Worm (Caenorhabditis elegans): Measurements from ENCODE around the gene ZK896.4.
"Not testable (repeated sequence)": the region's sequence is repeated elsewhere in the genome, so short reads cannot be mapped to it uniquely, and the experiment has no call there.

The ZK896.4 gene

DNA sequence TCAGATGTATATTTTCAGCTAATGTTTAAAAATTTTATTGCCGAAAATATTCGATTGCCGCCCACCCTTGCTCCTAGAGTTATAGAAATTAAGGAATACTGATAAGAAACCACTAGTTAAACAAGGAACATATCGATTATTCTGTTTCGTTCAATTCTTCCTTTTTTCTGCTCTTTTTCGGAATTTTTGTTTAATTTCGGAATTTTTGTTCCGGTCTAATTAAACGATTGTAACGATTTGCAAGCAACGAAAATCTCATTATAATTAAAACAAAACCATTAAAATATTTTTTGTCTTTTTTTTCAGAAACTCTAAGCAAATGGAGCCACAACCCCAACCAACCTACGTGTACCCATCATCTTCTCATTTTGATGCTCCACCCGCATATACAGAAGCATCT is 9.1 kb upstream of the ZK896.4 start, which contains the start of gene K08D8.1:
TSS of gene K08D8.1 (plus strand) at position 301 of the 400 bp plus-strand sequence.
- TF ChIP-seq dpff-1 (tag; optimal IDR thresholded peaks at IDR 0.05): no peak
- TF ChIP-seq attf-6 (GFP tag; IDR thresholded peaks at IDR 0.05): no peak
- TF ChIP-seq somi-1 (GFP tag; optimal IDR thresholded peaks at IDR 0.05): no peak

DNA sequence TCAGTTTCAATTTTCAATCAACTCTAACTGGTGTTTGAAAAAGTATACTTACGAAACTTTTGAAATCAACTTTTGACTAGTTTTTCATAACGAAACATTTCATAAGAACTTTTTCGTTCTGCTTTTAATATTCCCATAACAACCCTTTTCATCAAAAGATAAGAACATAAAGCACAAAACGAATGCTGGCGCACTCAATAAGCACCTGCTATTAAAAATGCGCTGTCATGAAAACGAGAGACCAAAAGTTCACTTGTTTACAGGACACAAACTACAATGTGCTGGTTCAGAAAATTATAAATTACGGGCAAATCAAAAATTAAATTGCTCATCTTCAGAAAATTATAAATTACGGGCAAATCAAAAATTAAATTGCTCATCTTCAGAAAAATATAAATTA is 8.0 kb upstream of the ZK896.4 start:
- no peak for TF ChIP-seq mes-4 (tag; optimal IDR thresholded peaks at IDR 0.05)
- TF ChIP-seq cebp-1 (GFP tag; IDR thresholded peaks at IDR 0.05): no peak
- peak; percentile 22 for TF ChIP-seq cebp-1 (tag; optimal IDR thresholded peaks at IDR 0.05)

DNA sequence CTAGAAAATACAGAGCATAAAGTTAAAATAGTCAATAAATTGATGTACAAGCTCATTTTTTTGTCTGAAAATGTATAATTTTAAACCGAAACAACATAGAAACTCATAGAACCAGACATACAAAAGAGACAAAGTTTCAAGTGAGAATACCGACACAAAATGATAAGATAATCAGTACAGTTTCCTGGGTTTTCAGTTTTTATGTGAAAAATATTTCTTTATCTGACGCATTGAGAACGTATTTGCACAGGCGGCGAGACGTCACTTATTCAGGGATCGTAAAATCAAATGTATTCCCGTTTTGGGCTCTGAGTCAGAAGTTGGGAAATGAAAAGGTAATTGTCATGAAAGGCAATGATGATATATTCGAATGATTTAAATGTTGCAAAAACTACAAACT is 7.4 kb upstream of the ZK896.4 start, which contains the start of gene K08D8.6:
TSS of gene K08D8.6 (minus strand) at position 64 of the 400 bp plus-strand sequence.
- TF ChIP-seq bed-2 (GFP tag; IDR thresholded peaks at IDR 0.05) (no peak), madf-3 (GFP tag; IDR thresholded peaks at IDR 0.05) (no peak), nhr-80 (tag; optimal IDR thresholded peaks at IDR 0.05) (peak; percentile 87), egl-18 (GFP tag; IDR thresholded peaks at IDR 0.05) (no peak), atf-7 (tag; optimal IDR thresholded peaks at IDR 0.05) (peak; percentile 36)

DNA sequence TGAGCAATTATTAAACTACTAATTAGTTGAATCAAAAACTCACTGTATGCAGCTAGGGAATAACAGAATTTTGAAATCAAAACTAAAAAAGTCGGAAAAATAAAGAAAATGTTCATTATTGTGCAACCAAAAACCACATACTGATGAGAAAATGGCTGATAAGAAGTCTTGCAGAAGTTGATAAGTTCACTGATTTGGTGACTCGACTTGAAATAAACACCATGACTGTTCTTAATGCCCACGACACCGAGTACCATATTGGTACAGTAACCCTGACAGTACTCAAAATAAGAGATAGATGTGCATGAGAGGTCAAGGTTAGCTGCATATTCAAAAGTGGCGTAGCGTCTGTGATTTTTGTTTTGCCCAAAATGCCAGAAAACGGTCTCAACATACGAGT is 2.9 kb upstream of the ZK896.4 start:
- TF ChIP-seq ztf-6 (GFP tag; IDR thresholded peaks at IDR 0.05): no peak
- TF ChIP-seq hlh-26 (GFP tag; conservative IDR thresholded peaks at IDR 0.05): no peak

DNA sequence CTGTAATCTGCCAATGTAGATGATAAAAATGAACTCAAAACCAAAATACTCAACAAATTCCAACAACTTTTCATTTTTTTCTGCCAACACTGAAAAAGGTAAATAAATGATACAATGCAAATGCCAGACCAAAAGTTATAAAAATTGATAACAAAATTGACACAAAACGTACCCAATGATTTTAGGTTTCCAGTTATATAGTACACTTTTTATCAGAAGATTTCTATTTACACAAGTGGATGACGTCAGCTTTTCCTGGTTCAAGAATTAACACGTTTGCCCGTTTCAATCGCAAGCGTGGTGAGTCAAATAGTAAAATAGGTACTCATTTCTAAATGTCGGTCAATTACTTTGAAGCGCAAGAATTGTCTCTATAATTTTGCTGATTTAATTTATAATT is 3.5 kb downstream of the ZK896.4 start, which contains the start of gene ZK896.5:
TSS of gene ZK896.5 (minus strand) at position 89 of the 400 bp plus-strand sequence.
- TF ChIP-seq nhr-80 (tag; optimal IDR thresholded peaks at IDR 0.05) (peak; percentile 42), gei-17 (GFP tag; optimal IDR thresholded peaks at IDR 0.05) (no peak)

DNA sequence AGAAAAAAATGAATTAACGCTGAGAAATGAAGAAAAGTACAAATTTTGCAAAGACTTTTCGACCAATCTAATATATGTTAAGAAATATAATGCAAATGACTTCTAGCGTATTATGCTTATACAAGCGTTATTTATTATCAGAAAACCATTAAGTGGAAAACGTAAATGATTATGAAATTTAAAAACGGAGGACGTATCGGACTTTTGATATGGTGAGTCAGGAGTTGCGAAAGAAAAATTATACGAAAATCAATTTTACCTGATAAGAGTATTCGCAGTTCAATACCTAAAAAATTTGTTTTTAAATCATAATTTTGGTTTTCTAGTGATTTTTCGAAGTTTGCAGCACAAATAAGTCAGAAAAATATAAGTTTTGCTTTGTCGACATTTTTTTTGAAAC is 6.5 kb downstream of the ZK896.4 start:
- TF ChIP-seq sptf-2 (GFP tag; optimal IDR thresholded peaks at IDR 0.05) (no peak), madf-6 (GFP tag; IDR thresholded peaks at IDR 0.05) (no peak), tbp1 (GFP tag; optimal IDR thresholded peaks at IDR 0.05) (no peak), nhr-80 (tag; optimal IDR thresholded peaks at IDR 0.05) (peak; percentile 52)

DNA sequence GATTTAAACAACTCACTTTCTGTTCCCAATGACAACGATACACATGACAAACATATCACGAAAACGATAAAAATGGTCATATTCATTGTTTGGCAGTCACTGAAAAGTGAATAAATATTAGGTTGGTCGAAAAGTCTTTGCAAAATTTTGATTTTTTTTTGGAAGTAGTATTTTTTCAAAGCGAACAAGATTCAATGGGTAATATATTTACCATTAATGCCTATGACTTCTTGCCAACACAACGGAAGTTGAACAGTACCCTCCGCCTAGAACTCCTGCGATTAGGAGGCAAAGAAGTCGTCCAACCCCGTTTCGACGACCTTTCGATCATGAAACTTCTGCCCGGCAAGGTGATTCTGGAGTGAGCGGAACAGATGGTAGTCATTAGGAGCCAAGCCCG is 7.8 kb downstream of the ZK896.4 start, which contains the start of gene ZK896.1:
TSS of gene ZK896.1 (minus strand) at position 101 of the 400 bp plus-strand sequence.
- not testable (repeated sequence) for TF ChIP-seq him-1 (tag; optimal IDR thresholded peaks at IDR 0.05); ceh-27 (GFP tag; optimal IDR thresholded peaks at IDR 0.05); F52B5.7 (tag; optimal IDR thresholded peaks at IDR 0.05)

DNA sequence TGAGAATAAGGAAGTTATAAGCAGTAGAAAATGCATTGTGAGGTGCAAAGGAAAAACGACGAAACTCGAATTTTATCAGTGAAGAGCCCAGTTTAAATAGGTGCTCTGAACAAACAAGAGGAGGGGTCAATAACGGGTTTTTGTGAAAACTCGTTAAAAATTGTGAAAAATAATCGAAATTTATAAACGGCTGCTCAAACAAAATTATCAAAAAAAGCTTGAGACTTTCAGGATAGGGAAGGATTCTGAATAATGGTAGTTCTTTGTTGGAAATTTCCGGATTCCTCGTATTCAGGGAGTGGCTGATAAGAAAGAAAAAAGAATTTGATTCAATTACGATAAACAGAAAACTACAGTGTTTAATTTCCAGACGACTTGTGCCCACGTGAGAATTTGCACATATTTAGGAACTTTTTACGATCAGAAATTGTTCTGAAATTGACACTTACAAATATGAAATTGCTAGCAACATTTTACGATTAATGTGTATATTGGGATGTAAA is 11.6 kb downstream of the ZK896.4 start, which contains the start of gene clec-187:
TSS of gene clec-187 (minus strand) at position 51 of the 503 bp plus-strand sequence.
- TF ChIP-seq B0336.3 (GFP tag; IDR thresholded peaks at IDR 0.05) (no peak), ekl-4 (GFP tag; IDR thresholded peaks at IDR 0.05) (no peak)

DNA sequence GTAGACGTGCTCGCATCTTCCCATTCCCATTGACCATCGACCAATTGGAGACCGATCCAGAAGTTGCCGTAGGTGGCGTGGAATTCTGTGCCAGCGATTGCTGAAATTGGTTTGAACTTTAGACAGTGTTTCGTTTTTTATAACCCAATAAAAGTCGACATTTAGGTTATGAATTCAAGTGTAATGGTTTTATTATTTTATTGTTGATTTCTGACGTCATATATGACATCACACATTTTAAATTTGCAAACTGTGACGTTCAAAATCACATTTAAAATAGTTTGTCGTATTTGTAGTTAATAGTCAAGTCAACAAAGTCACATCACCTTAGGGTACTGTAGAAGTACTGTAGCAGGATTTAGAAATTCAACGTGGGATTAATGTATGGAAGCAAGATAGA is 12.8 kb downstream of the ZK896.4 start:
- no peak for TF ChIP-seq lir-1 (GFP tag; conservative IDR thresholded peaks at IDR 0.05)
- TF ChIP-seq ceh-58 (GFP tag; IDR thresholded peaks at IDR 0.05): no peak
- no peak for TF ChIP-seq K11D2.4 (GFP tag; IDR thresholded peaks at IDR 0.05)
- no peak for TF ChIP-seq madf-6 (GFP tag; IDR thresholded peaks at IDR 0.05)
- TF ChIP-seq bed-2 (GFP tag; IDR thresholded peaks at IDR 0.05): no peak
